Worm (Caenorhabditis elegans): Measurements from ENCODE around the gene cdc-73.

Gene cdc-73

ce11 chrIV:4039984-4040383 lies 2.4 kb upstream of the cdc-73 start, which contains the start of gene F35F11.2:
F35F11.2 (plus strand) TSS chrIV:4040284.
- TF ChIP-seq unc-39 (tag; optimal IDR thresholded peaks at IDR 0.05) (no peak), nhr-23 (tag; optimal IDR thresholded peaks at IDR 0.05) (no peak), nhr-237 (tag; optimal IDR thresholded peaks at IDR 0.05) (no peak), nfya-1 (tag; optimal IDR thresholded peaks at IDR 0.05; ENCODE audit: insufficient read depth) (no peak), daf-12 (tag; optimal IDR thresholded peaks at IDR 0.05) (no peak), nhr-77 (tag; optimal IDR thresholded peaks at IDR 0.05) (no peak), snpc-4 (tag; optimal IDR thresholded peaks at IDR 0.05) (no peak), unc-62 (GFP tag; optimal IDR thresholded peaks at IDR 0.05) (no peak), egl-27 (tag; optimal IDR thresholded peaks at IDR 0.05) (no peak), mml-1 (tag; optimal IDR thresholded peaks at IDR 0.05) (no peak), pqm-1 (tag; optimal IDR thresholded peaks at IDR 0.05) (no peak), sea-2 (GFP tag; optimal IDR thresholded peaks at IDR 0.05) (no peak), ceh-16 (tag; optimal IDR thresholded peaks at IDR 0.05) (no peak), aly-2 (tag; optimal IDR thresholded peaks at IDR 0.05) (no peak), lsy-12 (tag; optimal IDR thresholded peaks at IDR 0.05) (no peak), ceh-82 (tag; optimal IDR thresholded peaks at IDR 0.05) (no peak), jun-1 (tag; optimal IDR thresholded peaks at IDR 0.05) (no peak)

ce11 chrIV:4041006-4041405 lies 1.4 kb upstream of the cdc-73 start:
- no peak for TF ChIP-seq nhr-76 (tag; optimal IDR thresholded peaks at IDR 0.05)
- TF ChIP-seq ceh-28 (tag; optimal IDR thresholded peaks at IDR 0.05): no peak
- no peak for TF ChIP-seq zag-1 (tag; optimal IDR thresholded peaks at IDR 0.05)
- no peak for TF ChIP-seq elt-2 (tag; optimal IDR thresholded peaks at IDR 0.05)
- no peak for TF ChIP-seq jun-1 (tag; optimal IDR thresholded peaks at IDR 0.05)

DNA sequence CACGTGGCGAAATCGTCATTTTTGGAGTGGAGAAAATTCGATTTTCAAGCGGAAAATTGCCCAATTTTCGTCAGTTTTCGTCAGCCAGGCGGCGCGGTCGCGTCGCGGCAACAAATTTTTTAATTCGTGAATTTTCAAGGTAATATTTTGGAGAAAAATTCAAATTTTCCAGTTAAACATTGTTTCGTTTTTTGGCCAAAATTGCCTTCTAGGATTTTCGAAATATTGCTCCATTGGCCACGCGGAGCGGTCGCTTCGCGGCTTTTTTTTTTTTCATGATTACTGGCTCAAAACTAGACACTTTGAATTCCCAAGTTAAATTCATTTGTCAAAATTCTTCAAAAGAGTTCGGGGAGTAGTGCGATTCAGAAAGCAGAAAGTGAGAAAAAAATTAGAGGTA lies 5.3 kb downstream of the cdc-73 start:
- TF ChIP-seq nhr-77 (tag; optimal IDR thresholded peaks at IDR 0.05) (no peak), nhr-237 (tag; optimal IDR thresholded peaks at IDR 0.05) (no peak), ama-1 (optimal IDR thresholded peaks at IDR 0.05) (no peak), elt-1 (tag; optimal IDR thresholded peaks at IDR 0.05) (no peak), hmg-11 (tag; optimal IDR thresholded peaks at IDR 0.05) (no peak), nhr-11 (tag; optimal IDR thresholded peaks at IDR 0.05) (no peak), lin-15B (tag; optimal IDR thresholded peaks at IDR 0.05) (no peak), ceh-9 (tag; optimal IDR thresholded peaks at IDR 0.05) (no peak), jun-1 (tag; optimal IDR thresholded peaks at IDR 0.05) (no peak), nhr-76 (tag; optimal IDR thresholded peaks at IDR 0.05) (no peak), pha-4 (tag; optimal IDR thresholded peaks at IDR 0.05) (no peak), eor-1 (tag; optimal IDR thresholded peaks at IDR 0.05) (no peak), unc-39 (tag; optimal IDR thresholded peaks at IDR 0.05) (no peak), egl-27 (tag; optimal IDR thresholded peaks at IDR 0.05) (no peak), daf-12 (tag; optimal IDR thresholded peaks at IDR 0.05) (no peak), elt-2 (tag; optimal IDR thresholded peaks at IDR 0.05) (no peak), ztf-4 (tag; optimal IDR thresholded peaks at IDR 0.05) (no peak), pqm-1 (tag; optimal IDR thresholded peaks at IDR 0.05) (no peak), skn-1 (tag; optimal IDR thresholded peaks at IDR 0.05) (no peak)

DNA sequence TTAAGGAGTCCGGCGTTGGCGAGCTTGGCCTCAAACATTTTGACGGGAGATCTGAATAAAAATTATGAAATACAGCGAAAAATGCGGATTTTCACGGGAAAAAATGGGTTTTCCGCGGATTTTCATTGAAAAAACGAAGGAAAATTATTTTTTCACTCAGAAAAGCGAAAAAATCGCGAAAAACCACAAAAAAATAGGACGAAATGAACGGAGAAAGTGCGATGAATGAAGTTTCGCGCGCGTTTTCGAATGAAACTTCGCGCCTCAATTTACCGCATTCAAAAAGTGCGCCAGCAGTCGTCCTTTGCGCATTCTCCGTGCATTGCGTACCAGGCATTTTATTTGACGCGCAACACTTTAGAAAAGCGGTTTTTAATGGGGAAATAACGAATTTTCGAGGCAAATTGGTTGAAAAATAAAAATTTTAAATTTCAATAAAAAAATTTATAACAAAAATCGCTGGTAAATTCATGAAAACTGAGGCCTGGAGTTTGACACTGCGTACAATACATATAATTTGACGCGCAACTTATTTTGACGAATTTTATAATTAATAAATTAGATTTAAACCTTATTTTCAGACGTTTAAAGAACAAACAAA lies 7.1 kb downstream of the cdc-73 start, which contains the start of gene pcn-1:
TSS of gene pcn-1 (minus strand) at position 51 of the 601 bp plus-strand sequence.
- TF ChIP-seq egl-27 (tag; optimal IDR thresholded peaks at IDR 0.05) (peak; percentile 47), nhr-77 (tag; optimal IDR thresholded peaks at IDR 0.05) (peak; percentile 51), lsy-12 (tag; optimal IDR thresholded peaks at IDR 0.05) (peak; percentile 95), lin-39 (tag; optimal IDR thresholded peaks at IDR 0.05) (peak; percentile 80), elt-3 (tag; optimal IDR thresholded peaks at IDR 0.05) (peak in 1 of 3 experiments; percentile 35), nfya-1 (tag; optimal IDR thresholded peaks at IDR 0.05; ENCODE audit: insufficient read depth) (peak; percentile 93), pqm-1 (tag; optimal IDR thresholded peaks at IDR 0.05) (peak; percentile 44), fkh-10 (GFP tag; optimal IDR thresholded peaks at IDR 0.05) (peak; percentile 80), ceh-9 (tag; optimal IDR thresholded peaks at IDR 0.05) (no peak), aly-2 (tag; optimal IDR thresholded peaks at IDR 0.05) (no peak), pha-4 (tag; optimal IDR thresholded peaks at IDR 0.05) (peak; percentile 93), nhr-76 (tag; optimal IDR thresholded peaks at IDR 0.05) (no peak), elt-2 (tag; optimal IDR thresholded peaks at IDR 0.05) (peak; percentile 69), nhr-25 (tag; optimal IDR thresholded peaks at IDR 0.05) (peak; percentile 94), eor-1 (tag; optimal IDR thresholded peaks at IDR 0.05) (no peak), skn-1 (tag; optimal IDR thresholded peaks at IDR 0.05) (peak; percentile 89), ztf-4 (tag; optimal IDR thresholded peaks at IDR 0.05) (peak; percentile 6), mdl-1 (tag; optimal IDR thresholded peaks at IDR 0.05) (no peak), nhr-43 (tag; optimal IDR thresholded peaks at IDR 0.05; ENCODE audit: poor library complexity, severe bottlenecking) (peak; percentile 92), nhr-237 (tag; optimal IDR thresholded peaks at IDR 0.05) (no peak), tbx-2 (tag; optimal IDR thresholded peaks at IDR 0.05) (peak; percentile 94), ceh-16 (tag; optimal IDR thresholded peaks at IDR 0.05) (no peak), R02D3.7 (tag; optimal IDR thresholded peaks at IDR 0.05) (peak; percentile 74), hmg-11 (tag; optimal IDR thresholded peaks at IDR 0.05) (peak; percentile 70), nhr-23 (tag; optimal IDR thresholded peaks at IDR 0.05) (peak; percentile 93), zag-1 (tag; optimal IDR thresholded peaks at IDR 0.05) (no peak), ceh-28 (tag; optimal IDR thresholded peaks at IDR 0.05) (peak; percentile 82), ceh-82 (tag; optimal IDR thresholded peaks at IDR 0.05) (peak; percentile 65), nhr-12 (tag; optimal IDR thresholded peaks at IDR 0.05) (no peak), nhr-11 (tag; optimal IDR thresholded peaks at IDR 0.05) (peak; percentile 28), mml-1 (tag; optimal IDR thresholded peaks at IDR 0.05) (no peak), sea-2 (GFP tag; optimal IDR thresholded peaks at IDR 0.05) (no peak), jun-1 (tag; optimal IDR thresholded peaks at IDR 0.05) (peak; percentile 85), snpc-4 (tag; optimal IDR thresholded peaks at IDR 0.05) (peak; percentile 87), nhr-67 (tag; optimal IDR thresholded peaks at IDR 0.05) (no peak), fos-1 (tag; optimal IDR thresholded peaks at IDR 0.05) (peak; percentile 25), unc-39 (tag; optimal IDR thresholded peaks at IDR 0.05) (no peak)
